Worm (Caenorhabditis elegans) whole organism, L3 larva: Measurements from ENCODE around the gene R02D5.7.

Experiments
- R02D3.7 ChIP-seq: fragments of 150-350 bp; optimal IDR thresholded peaks from 2 replicates; lab custom pipeline; 2014; ENCODE audit warnings: missing biosample characterization, missing genetic modification characterization
- aly-2 ChIP-seq: fragments of 150-350 bp; optimal IDR thresholded peaks from 2 replicates; lab custom pipeline; 2014; ENCODE audit warnings: missing biosample characterization, missing genetic modification characterization
- fos-1 ChIP-seq: fragments of 150-350 bp; optimal IDR thresholded peaks from 2 replicates; lab custom pipeline; 2014; ENCODE audit warnings: missing biosample characterization, missing genetic modification characterization
- nhr-237 ChIP-seq: fragments of 150-350 bp; optimal IDR thresholded peaks from 2 replicates; lab custom pipeline; 2014; ENCODE audit warnings: missing biosample characterization, missing genetic modification characterization
- zag-1 ChIP-seq: fragments of 150-350 bp; optimal IDR thresholded peaks from 2 replicates; lab custom pipeline; 2014; ENCODE audit warnings: missing biosample characterization, missing genetic modification characterization

ce11 chrV:14498204-14498603, 16.9 kb upstream of the R02D5.7 start:
- TF ChIP-seq aly-2 (tag; lab: Kevin White, UChicago) (no peak), nhr-237 (tag; lab: Kevin White, UChicago) (no peak), R02D3.7 (tag; lab: Kevin White, UChicago) (no peak), fos-1 (no peak), zag-1 (tag; lab: Kevin White, UChicago) (no peak)
